Fruit fly (Drosophila melanogaster): Measurements from ENCODE around the gene mTerf5.

The mTerf5 gene

DNA sequence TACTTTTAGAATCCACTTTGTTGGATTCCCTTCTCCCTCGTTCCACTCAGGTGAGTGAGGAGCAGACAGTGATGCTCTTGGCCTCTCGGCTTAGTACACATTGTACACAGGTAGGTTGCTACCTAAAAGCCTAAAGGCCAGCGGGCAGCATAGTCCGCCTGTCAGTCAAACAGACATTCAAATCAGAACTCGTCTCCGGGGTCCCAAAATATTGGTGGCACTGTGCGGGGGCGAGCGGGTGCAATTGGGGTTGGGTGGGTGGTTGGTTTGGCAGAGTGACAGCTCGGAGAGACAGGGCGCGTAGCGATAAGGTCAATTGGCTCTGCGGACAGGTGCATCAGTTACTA is 25.7 kb downstream of the mTerf5 start (continued):
- peak; percentile 55 for TF ChIP-seq Sry-β (GFP tag; optimal IDR thresholded peaks at IDR 0.05)
- no peak for TF ChIP-seq CG1602 (GFP tag; optimal IDR thresholded peaks at IDR 0.05)

- TF ChIP-seq kay (GFP tag; optimal IDR thresholded peaks at IDR 0.05) (peak; percentile 32), sug (tag; optimal IDR thresholded peaks at IDR 0.05) (peak; percentile 40), Fer2 (tag; optimal IDR thresholded peaks at IDR 0.05) (peak; percentile 23), bab2 (GFP tag; optimal IDR thresholded peaks at IDR 0.05) (peak; percentile 62), CG14441 (GFP tag; IDR thresholded peaks at IDR 0.05) (no peak), CG14667 (GFP tag; IDR thresholded peaks at IDR 0.05) (no peak), Pdp1 (GFP tag; optimal IDR thresholded peaks at IDR 0.05) (peak; percentile 28 to 88), lmd (GFP tag; IDR thresholded peaks at IDR 0.05) (no peak), lola (GFP tag; optimal IDR thresholded peaks at IDR 0.05) (peak in 1 of 3 experiments; percentile 75), CHES-1-like (GFP tag; optimal IDR thresholded peaks at IDR 0.05) (peak; percentile 7), CG15514 (GFP tag; optimal IDR thresholded peaks at IDR 0.05) (no peak), HHEX (GFP tag; optimal IDR thresholded peaks at IDR 0.05) (peak; percentile 50), Dip2 (GFP tag; IDR thresholded peaks at IDR 0.05) (no peak), caup (GFP tag; optimal IDR thresholded peaks at IDR 0.05; ENCODE audit: severe bottlenecking) (peak; percentile 34), ro (GFP tag; IDR thresholded peaks at IDR 0.05) (no peak), Myb (GFP tag; optimal IDR thresholded peaks at IDR 0.05) (peak; percentile 29), chif (GFP tag; optimal IDR thresholded peaks at IDR 0.05) (peak in 1 of 2 experiments; percentile 36), croc (GFP tag; conservative IDR thresholded peaks at IDR 0.05) (no peak), Deaf1 (tag; optimal IDR thresholded peaks at IDR 0.05) (peak; percentile 58), CG4424 (GFP tag; optimal IDR thresholded peaks at IDR 0.05) (peak; percentile 60), Hand (GFP tag; optimal IDR thresholded peaks at IDR 0.05) (peak; percentile 8), CG10274 (GFP tag; optimal IDR thresholded peaks at IDR 0.05) (peak; percentile 57), CG1792 (GFP tag; optimal IDR thresholded peaks at IDR 0.05) (no peak), pzg (GFP tag; optimal IDR thresholded peaks at IDR 0.05) (peak; percentile 3), otp (GFP tag; IDR thresholded peaks at IDR 0.05) (no peak), Sox102F (GFP tag; optimal IDR thresholded peaks at IDR 0.05) (peak; percentile 60), pros (GFP tag; optimal IDR thresholded peaks at IDR 0.05) (peak; percentile 76), CoRest (tag; optimal IDR thresholded peaks at IDR 0.05) (peak; percentile 86), HLH54F (GFP tag; optimal IDR thresholded peaks at IDR 0.05) (no peak), pnt (GFP tag; optimal IDR thresholded peaks at IDR 0.05) (peak; percentile 23), E2f2 (GFP tag; IDR thresholded peaks at IDR 0.05) (no peak), da (GFP tag; optimal IDR thresholded peaks at IDR 0.05) (no peak), Dp (GFP tag; optimal IDR thresholded peaks at IDR 0.05) (peak; percentile 16), sd (tag; optimal IDR thresholded peaks at IDR 0.05) (peak; percentile 81), CG7271 (tag; optimal IDR thresholded peaks at IDR 0.05) (no peak), CG11504 (tag; optimal IDR thresholded peaks at IDR 0.05) (peak; percentile 77), ATbp (GFP tag; optimal IDR thresholded peaks at IDR 0.05) (peak; percentile 38), kah (GFP tag; optimal IDR thresholded peaks at IDR 0.05) (peak; percentile 25), Trl (optimal IDR thresholded peaks at IDR 0.05) (peak; percentile 97 to 99), Trl (GFP tag; optimal IDR thresholded peaks at IDR 0.05) (peak; percentile 42), knrl (GFP tag; IDR thresholded peaks at IDR 0.05; ENCODE audit: partially characterized antibody) (no peak), psq (GFP tag; optimal IDR thresholded peaks at IDR 0.05) (peak; percentile 31), Elba2 (GFP tag; optimal IDR thresholded peaks at IDR 0.05) (no peak), CG32532 (GFP tag; IDR thresholded peaks at IDR 0.05) (no peak), Optix (GFP tag; IDR thresholded peaks at IDR 0.05) (no peak)
Observed at dm6 chr3R:18196991-18197801, 26.3 kb downstream of the mTerf5 start.
